Worm (Caenorhabditis elegans): ENCODE measurements around the gene nhr-221.

ce11 chrV:3546517-3546916, 11.4 kb upstream of the nhr-221 start, which contains the start of gene srbc-68:
- TF ChIP-seq ama-1 (optimal IDR thresholded peaks at IDR 0.05) (no peak), F13C5.2 (tag; optimal IDR thresholded peaks at IDR 0.05) (no peak), scrt-1 (GFP tag; IDR thresholded peaks at IDR 0.05) (no peak), flt-1 (GFP tag; IDR thresholded peaks at IDR 0.05) (no peak), sea-1 (GFP tag; conservative IDR thresholded peaks at IDR 0.05) (no peak), hnd-1 (tag; optimal IDR thresholded peaks at IDR 0.05) (no peak), pes-1 (GFP tag; IDR thresholded peaks at IDR 0.05) (no peak)

All from whole organism, early embryonic.